Worm (Caenorhabditis elegans) whole organism, L1 larva: ENCODE measurements around the gene T04B2.7.

Experiments
- sup-37 ChIP-seq: fragments of 200-800 bp; sonication (Bioruptor generic); optimal IDR thresholded peaks from 2 replicates; lab custom pipeline; 2018; ENCODE audit warnings: mild to moderate bottlenecking, missing genetic modification characterization, missing compliant biosample characterization
- xbp-1 ChIP-seq: sonication (generic microtip); optimal IDR thresholded peaks from 2 replicates; lab custom pipeline; 2016; ENCODE audit warnings: missing genetic modification characterization, missing compliant biosample characterization

DNA sequence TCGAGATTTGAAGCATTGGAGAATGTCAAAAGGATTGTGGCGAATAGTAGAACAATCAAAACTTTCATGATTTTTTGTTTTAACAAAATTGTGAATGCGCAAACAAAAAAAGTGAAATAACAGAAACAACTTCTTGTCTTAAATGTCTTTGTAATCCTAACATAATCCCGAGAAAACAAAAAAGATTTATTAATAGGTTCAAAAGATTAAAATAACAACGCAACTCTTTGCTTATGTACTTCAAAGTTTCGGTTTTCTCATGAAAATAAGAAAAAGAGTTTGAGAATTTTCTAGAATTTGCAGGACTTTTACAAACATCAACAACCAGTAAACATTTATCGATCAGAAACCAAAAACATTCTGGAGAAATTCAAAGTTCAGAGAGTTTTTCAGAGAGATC is 33.7 kb upstream of the T04B2.7 start, which contains the start of gene ttr-39:
- no peak for TF ChIP-seq sup-37 (GFP tag; lab: Kevin White, UChicago)
- no peak for TF ChIP-seq xbp-1 (tag; lab: Kevin White, UChicago)
